Worm (Caenorhabditis elegans) whole organism, L2 larva: ENCODE measurements around the gene bcmo-1.

ENCODE experiments used
- F13H6.1 ChIP-seq: sonication (generic microtip); optimal IDR thresholded peaks from 2 replicates; lab custom pipeline; 2016; ENCODE audit warnings: missing genetic modification characterization, missing compliant biosample characterization
- aly-2 ChIP-seq: fragments of 150-350 bp; optimal IDR thresholded peaks from 2 replicates; lab custom pipeline; 2014; ENCODE audit warnings: missing biosample characterization, missing genetic modification characterization
- ceh-16 ChIP-seq: fragments of 150-350 bp; optimal IDR thresholded peaks from 2 replicates; lab custom pipeline; 2014; ENCODE audit warnings: missing biosample characterization, missing genetic modification characterization
- ceh-82 ChIP-seq: fragments of 150-350 bp; optimal IDR thresholded peaks from 2 replicates; lab custom pipeline; 2014; ENCODE audit warnings: missing biosample characterization, missing genetic modification characterization
- elt-1 ChIP-seq: fragments of 150-350 bp; optimal IDR thresholded peaks from 2 replicates; lab custom pipeline; 2014; ENCODE audit warnings: missing biosample characterization, missing genetic modification characterization
- fos-1 ChIP-seq: fragments of 150-350 bp; optimal IDR thresholded peaks from 2 replicates; lab custom pipeline; 2014; ENCODE audit warnings: missing biosample characterization, missing genetic modification characterization
- gmeb-1 ChIP-seq: fragments of 150-350 bp; optimal IDR thresholded peaks from 2 replicates; lab custom pipeline; 2014; ENCODE audit warnings: missing biosample characterization, missing genetic modification characterization
- lsy-2 ChIP-seq, 2 experiments: fragments of 150-350 bp in 1 of 2; sonication (generic microtip) in 1 of 2; optimal IDR thresholded peaks; 2 replicates each; lab custom pipeline; 2014 to 2017; ENCODE audit warnings: missing biosample characterization in 2 of 2, missing genetic modification characterization in 2 of 2
- mdl-1 ChIP-seq, 2 experiments: fragments of 150-350 bp in 1 of 2; sonication (generic microtip) in 1 of 2; optimal IDR thresholded peaks; 2 replicates each; lab custom pipeline; 2017; ENCODE audit warnings: missing biosample characterization in 2 of 2, missing genetic modification characterization in 2 of 2
- nhr-21 ChIP-seq: fragments of 150-350 bp; optimal IDR thresholded peaks from 2 replicates; lab custom pipeline; 2014; ENCODE audit warnings: missing biosample characterization, missing genetic modification characterization
- peb-1 ChIP-seq: fragments of 150-350 bp; optimal IDR thresholded peaks from 2 replicates; lab custom pipeline; 2014; ENCODE audit warnings: missing biosample characterization, missing genetic modification characterization
- sem-4 ChIP-seq: fragments of 150-350 bp; optimal IDR thresholded peaks from 2 replicates; lab custom pipeline; 2014; ENCODE audit warnings: missing biosample characterization, missing genetic modification reagents, missing genetic modification characterization
- skn-1 ChIP-seq: sonication (generic microtip); optimal IDR thresholded peaks from 2 replicates; lab custom pipeline; 2017; ENCODE audit warnings: missing biosample characterization, missing genetic modification characterization
- sma-9 ChIP-seq, 2 experiments: fragments of 150-350 bp in 1 of 2; sonication (generic microtip) in 1 of 2; optimal IDR thresholded peaks; 2 replicates each; lab custom pipeline; 2014 to 2016; ENCODE audit warnings: missing genetic modification characterization in 2 of 2, mild to moderate bottlenecking in 1 of 2, missing biosample characterization in 1 of 2, missing compliant biosample characterization in 1 of 2, missing genetic modification reagents in 1 of 2, moderate library complexity in 1 of 2
- snpc-4 ChIP-seq: fragments of 150-350 bp; optimal IDR thresholded peaks from 2 replicates; lab custom pipeline; 2014; ENCODE audit warnings: missing biosample characterization, missing genetic modification characterization
- ztf-11 ChIP-seq: sonication (generic microtip); optimal IDR thresholded peaks from 2 replicates; lab custom pipeline; 2017; ENCODE audit warnings: missing biosample characterization, missing genetic modification characterization

Gene bcmo-1

DNA sequence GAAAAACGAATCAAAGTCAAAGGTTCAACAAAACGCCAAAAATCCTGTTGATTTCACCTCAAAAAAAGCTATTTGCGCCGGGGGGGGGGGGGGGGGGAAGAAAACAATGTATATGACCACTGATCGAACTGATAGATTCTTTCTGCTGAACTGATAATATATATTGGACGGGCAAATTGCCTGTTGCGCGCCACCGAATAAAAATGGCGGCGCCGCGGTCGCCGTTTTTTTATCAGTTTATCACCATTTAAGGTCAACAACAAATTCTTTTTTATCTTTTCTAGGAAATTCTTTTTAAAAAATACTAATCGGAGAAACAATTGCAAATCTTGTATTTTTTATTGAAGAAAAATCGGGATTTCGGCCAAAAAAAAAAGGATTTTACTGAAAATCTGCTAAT is 49.3 kb downstream of the bcmo-1 start:
- TF ChIP-seq mdl-1 (tag; optimal IDR thresholded peaks at IDR 0.05; lab: Kevin White, UChicago) (no peak), elt-1 (tag; lab: Kevin White, UChicago) (no peak), lsy-2 (tag; optimal IDR thresholded peaks at IDR 0.05; lab: Kevin White, UChicago) (no peak), sma-9 (GFP tag; optimal IDR thresholded peaks at IDR 0.05; lab: Kevin White, UChicago) (no peak), sma-9 (tag; optimal IDR thresholded peaks at IDR 0.05; lab: Kevin White, UChicago) (no peak), ceh-16 (tag; lab: Kevin White, UChicago) (no peak), aly-2 (tag; lab: Kevin White, UChicago) (no peak), snpc-4 (no peak), fos-1 (tag; lab: Kevin White, UChicago) (peak; percentile 36), ztf-11 (tag; lab: Kevin White, UChicago) (no peak), gmeb-1 (peak; percentile 7), skn-1 (tag; lab: Kevin White, UChicago) (no peak), peb-1 (tag; lab: Kevin White, UChicago) (no peak), sem-4 (tag; lab: Kevin White, UChicago) (no peak), ceh-82 (no peak)

DNA sequence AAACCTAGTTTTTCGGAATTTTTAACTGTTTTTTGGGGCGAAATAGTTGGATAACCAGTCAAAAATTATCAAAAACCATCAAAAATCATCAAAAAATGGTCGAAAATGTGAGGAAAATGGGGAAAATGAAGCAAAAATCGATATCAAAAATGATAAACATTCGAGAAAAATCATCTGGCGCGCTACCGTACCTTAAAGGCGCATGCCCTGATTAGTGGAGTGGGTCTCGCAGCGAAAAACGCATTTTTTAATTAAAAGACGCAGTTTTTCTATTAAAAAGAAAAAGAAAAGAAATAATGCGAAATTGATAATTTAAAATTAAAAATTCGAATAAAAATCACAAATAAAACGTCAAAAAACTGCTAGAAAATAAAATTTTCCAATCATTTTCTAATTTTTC is 49.9 kb downstream of the bcmo-1 start, which contains the start of gene F35C5.1:
Gene F35C5.1, plus strand, starts transcription at position 399 of the 400 bp plus-strand sequence.
- TF ChIP-seq fos-1 (tag; lab: Kevin White, UChicago) = no peak
- no peak for TF ChIP-seq F13H6.1 (tag; lab: Kevin White, UChicago)
- TF ChIP-seq nhr-21 (tag; lab: Kevin White, UChicago) = no peak
